Worm (Caenorhabditis elegans) whole organism, young adult: ENCODE results near the gene csn-5.

ENCODE experiments used
- chd-7 ChIP-seq: sonication (generic microtip); optimal IDR thresholded peaks from 2 replicates; lab custom pipeline; 2016; ENCODE audit warnings: mild to moderate bottlenecking, missing genetic modification characterization, moderate library complexity, missing compliant biosample characterization
- ets-4 ChIP-seq: fragments of 200-800 bp; sonication (Bioruptor generic); optimal IDR thresholded peaks from 2 replicates; lab custom pipeline; 2018; ENCODE audit warnings: mild to moderate bottlenecking, missing genetic modification characterization, missing compliant biosample characterization
- fkh-3 ChIP-seq: sonication (generic microtip); optimal IDR thresholded peaks from 2 replicates; lab custom pipeline; 2016; ENCODE audit warnings: mild to moderate bottlenecking, missing genetic modification characterization, missing compliant biosample characterization
- nfya-1 ChIP-seq: sonication (generic microtip); optimal IDR thresholded peaks from 2 replicates; lab custom pipeline; 2017; ENCODE audit warnings: antibody characterized with exemption, missing compliant biosample characterization, missing genetic modification characterization, borderline replicate concordance; ENCODE audit not compliant: insufficient read depth
- zfh-2 ChIP-seq: fragments of 200-800 bp; sonication (Bioruptor generic); conservative IDR thresholded peaks from 2 replicates; pipeline ENCODE4 v1.3.6; 2022; ENCODE audit warnings: missing genetic modification reagents, missing genetic modification characterization, missing compliant biosample characterization

DNA sequence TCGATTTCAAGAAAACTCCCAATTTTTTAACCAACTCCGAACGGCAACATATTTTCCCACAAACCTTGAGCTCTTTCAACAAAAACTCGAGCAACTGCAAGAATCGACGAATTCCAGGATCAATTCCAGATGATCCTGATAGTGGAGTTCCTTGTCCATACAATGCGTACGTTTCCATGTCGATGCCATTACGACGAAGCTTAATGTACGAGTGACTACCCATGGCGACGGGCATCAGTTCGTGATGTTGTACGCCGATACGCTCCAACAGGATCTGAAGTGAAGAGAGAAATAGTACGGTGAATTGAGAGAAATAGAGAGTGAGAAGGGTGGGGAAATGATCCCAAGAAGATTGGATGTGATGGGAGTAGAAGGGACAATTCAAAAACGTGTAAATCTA, 12.7 kb downstream of the csn-5 start:
- no peak for TF ChIP-seq chd-7 (tag; lab: Kevin White, UChicago)
- TF ChIP-seq ets-4 (GFP tag; lab: Kevin White, UChicago): no peak
- no peak for TF ChIP-seq zfh-2
- TF ChIP-seq fkh-3 (tag; lab: Kevin White, UChicago): no peak
- TF ChIP-seq nfya-1: no peak
